Worm (Caenorhabditis elegans): ENCODE measurements around the gene aqp-11.

- TF ChIP-seq pha-4 (tag; optimal IDR thresholded peaks at IDR 0.05) (no peak), sem-2 (GFP tag; optimal IDR thresholded peaks at IDR 0.05) (no peak), snpc-4 (tag; optimal IDR thresholded peaks at IDR 0.05) (no peak), nhr-76 (tag; optimal IDR thresholded peaks at IDR 0.05) (no peak), unc-62 (GFP tag; optimal IDR thresholded peaks at IDR 0.05) (no peak), nhr-12 (tag; optimal IDR thresholded peaks at IDR 0.05) (no peak), unc-120 (tag; optimal IDR thresholded peaks at IDR 0.05; ENCODE audit: poor library complexity, severe bottlenecking) (no peak), nhr-237 (tag; optimal IDR thresholded peaks at IDR 0.05) (no peak), unc-39 (tag; optimal IDR thresholded peaks at IDR 0.05) (no peak), ceh-39 (tag; optimal IDR thresholded peaks at IDR 0.05) (no peak), lin-13 (tag; optimal IDR thresholded peaks at IDR 0.05) (no peak), ztf-11 (tag; optimal IDR thresholded peaks at IDR 0.05) (no peak)
Measured at ce11 chrIII:13714950-13715349, 41.9 kb downstream of the aqp-11 start.

Data from whole organism, mixed stage, embryonic.